Fruit fly (Drosophila melanogaster) whole organism, pupa: ENCODE measurements around the gene ind.

Experiments used
- CG10348 ChIP-seq: fragments of 200-800 bp; sonication (Bioruptor generic); IDR thresholded peaks from 2 replicates; pipeline ENCODE4 v1.3.6; 2022; ENCODE audit warnings: missing biosample characterization, missing genetic modification characterization
- CG12605 ChIP-seq: fragments of 200-800 bp; sonication (Bioruptor generic); IDR thresholded peaks from 2 replicates; pipeline ENCODE4 v1.3.6; 2022; ENCODE audit warnings: missing biosample characterization, missing genetic modification characterization
- CG13204 ChIP-seq: fragments of 200-800 bp; sonication (Bioruptor generic); optimal IDR thresholded peaks from 2 replicates; lab custom pipeline; 2018; ENCODE audit warnings: missing biosample characterization, mild to moderate bottlenecking, missing genetic modification characterization, moderate library complexity
- CG14655 ChIP-seq: fragments of 200-800 bp; sonication (Bioruptor generic); optimal IDR thresholded peaks from 3 replicates; lab custom pipeline; 2017; ENCODE audit warnings: mild to moderate bottlenecking, missing biosample characterization, missing genetic modification reagents, missing genetic modification characterization
- CG34367 ChIP-seq: fragments of 200-800 bp; sonication (Bioruptor generic); optimal IDR thresholded peaks from 2 replicates; lab custom pipeline; 2018; ENCODE audit warnings: missing biosample characterization, mild to moderate bottlenecking, missing genetic modification characterization
- CG4496 ChIP-seq: fragments of 200-800 bp; sonication (Bioruptor generic); IDR thresholded peaks from 3 replicates; pipeline ENCODE4 v1.3.6; 2022; ENCODE audit warnings: missing biosample characterization, missing genetic modification characterization
- CG8159 ChIP-seq: fragments of 200-800 bp; sonication (Bioruptor generic); optimal IDR thresholded peaks from 3 replicates; lab custom pipeline; 2018; ENCODE audit warnings: missing biosample characterization, mild to moderate bottlenecking, missing genetic modification characterization, moderate library complexity
- CG8301 ChIP-seq: fragments of 200-800 bp; sonication (Bioruptor generic); optimal IDR thresholded peaks from 2 replicates; lab custom pipeline; 2018; ENCODE audit warnings: missing biosample characterization, mild to moderate bottlenecking, missing genetic modification characterization
- CG9948 ChIP-seq: fragments of 200-800 bp; sonication (Bioruptor generic); optimal IDR thresholded peaks from 2 replicates; lab custom pipeline; 2018; ENCODE audit warnings: missing biosample characterization, mild to moderate bottlenecking, missing genetic modification characterization, moderate library complexity
- D1 ChIP-seq: fragments of 200-800 bp; sonication (Bioruptor generic); optimal IDR thresholded peaks from 2 replicates; lab custom pipeline; 2018; ENCODE audit warnings: missing biosample characterization, mild to moderate bottlenecking, missing genetic modification characterization, moderate library complexity
- EcR ChIP-seq: fragments of 200-800 bp; sonication (Bioruptor generic); optimal IDR thresholded peaks from 3 replicates; lab custom pipeline; 2019; ENCODE audit warnings: missing biosample characterization, missing genetic modification characterization, mild to moderate bottlenecking, moderate library complexity, missing genetic modification reagents
- Ets98B ChIP-seq: fragments of 200-800 bp; sonication (Bioruptor generic); IDR thresholded peaks from 2 replicates; pipeline ENCODE4 v1.3.6; 2022; ENCODE audit warnings: missing biosample characterization, missing genetic modification characterization
- Pif1A ChIP-seq: fragments of 200-800 bp; sonication (Bioruptor generic); optimal IDR thresholded peaks from 3 replicates; lab custom pipeline; 2016; ENCODE audit warnings: missing biosample characterization, missing genetic modification characterization
- gl ChIP-seq: fragments of 200-800 bp; sonication (Bioruptor generic); optimal IDR thresholded peaks from 2 replicates; lab custom pipeline; 2018; ENCODE audit warnings: missing biosample characterization, mild to moderate bottlenecking, missing genetic modification characterization

DNA sequence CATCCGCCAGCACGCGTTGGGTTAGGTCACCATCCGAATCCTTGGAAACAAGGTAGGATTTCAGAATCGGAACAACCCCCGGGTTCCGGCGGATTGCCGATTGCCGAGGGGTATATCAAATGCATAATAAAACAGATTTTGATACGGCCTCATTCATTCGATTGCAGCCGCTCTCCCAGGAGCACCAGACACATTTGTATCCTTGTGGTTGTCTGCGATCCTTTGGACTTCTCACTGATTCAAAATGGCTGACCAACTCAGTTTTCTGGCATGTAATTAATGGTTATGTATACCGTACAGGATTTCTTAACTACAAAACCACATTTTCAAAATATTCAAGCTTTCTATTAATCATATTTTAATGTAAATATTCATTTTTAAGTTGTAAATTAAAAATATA is 3.9 kb upstream of the ind start:
- TF ChIP-seq gl (tag; lab: Kevin White, UChicago): no peak
- TF ChIP-seq Pif1A (GFP tag; lab: Kevin White, UChicago): no peak
- no peak for TF ChIP-seq CG8159 (tag; lab: Kevin White, UChicago)
- TF ChIP-seq EcR (GFP tag; lab: Kevin White, UChicago): no peak
- TF ChIP-seq Ets98B: no peak
- no peak for TF ChIP-seq CG8301 (tag; lab: Kevin White, UChicago)
- no peak for TF ChIP-seq CG34367 (tag; lab: Kevin White, UChicago)
- no peak for TF ChIP-seq CG4496 (GFP tag; lab: Robert Waterston, UW)
- TF ChIP-seq D1 (tag; lab: Kevin White, UChicago): no peak
- TF ChIP-seq CG14655: no peak
- TF ChIP-seq CG12605 (GFP tag; lab: Robert Waterston, UW): no peak
- TF ChIP-seq CG9948: no peak
- no peak for TF ChIP-seq CG13204
- no peak for TF ChIP-seq CG10348 (GFP tag; lab: Robert Waterston, UW)
